Worm (Caenorhabditis elegans): Measurements from ENCODE around the gene lact-8.
A peak's percentile ranks its signal among the peaks of the same experiment; 100 is the strongest.

lact-8 gene

ce11 chrV:11094698-11095097 lies 1.3 kb upstream of the lact-8 start:
- TF ChIP-seq dpff-1 (tag; optimal IDR thresholded peaks at IDR 0.05), result no peak
- TF ChIP-seq somi-1 (GFP tag; optimal IDR thresholded peaks at IDR 0.05), result peak; percentile 43
- peak; percentile 78 for TF ChIP-seq ztf-26 (tag; optimal IDR thresholded peaks at IDR 0.05)
- TF ChIP-seq lin-40 (tag; optimal IDR thresholded peaks at IDR 0.05), result peak; percentile 51

ce11 chrV:11087519-11087998 lies 5.8 kb downstream of the lact-8 start, which contains the start of gene Y42A5A.1:
TSS of gene Y42A5A.1 (plus strand) at chrV:11087948.
- no peak for TF ChIP-seq F39B2.1 (GFP tag; IDR thresholded peaks at IDR 0.05)
- peak; percentile 13 for TF ChIP-seq die-1 (tag; optimal IDR thresholded peaks at IDR 0.05)

ce11 chrV:11087119-11087518 lies 6.3 kb downstream of the lact-8 start:
- TF ChIP-seq sdz-38 (tag; optimal IDR thresholded peaks at IDR 0.05) (no peak), cebp-2 (GFP tag; IDR thresholded peaks at IDR 0.05) (no peak), madf-8 (GFP tag; conservative IDR thresholded peaks at IDR 0.05) (no peak), zfh-2 (GFP tag; conservative IDR thresholded peaks at IDR 0.05) (no peak), xnd-1 (tag; optimal IDR thresholded peaks at IDR 0.05) (no peak), B0261.1 (tag; optimal IDR thresholded peaks at IDR 0.05) (no peak), lin-40 (tag; optimal IDR thresholded peaks at IDR 0.05) (peak; percentile 40), nhr-80 (tag; optimal IDR thresholded peaks at IDR 0.05) (peak; percentile 6), let-607 (tag; optimal IDR thresholded peaks at IDR 0.05) (no peak), Y53F4B.3 (GFP tag; IDR thresholded peaks at IDR 0.05) (no peak), attf-3 (GFP tag; conservative IDR thresholded peaks at IDR 0.05) (no peak), egl-18 (GFP tag; IDR thresholded peaks at IDR 0.05) (no peak)

ce11 chrV:11083691-11084090 lies 9.7 kb downstream of the lact-8 start:
- peak; percentile 45; the same call in 1 of the 2 replicates for TF ChIP-seq hmg-1.2 (GFP tag; IDR thresholded peaks at IDR 0.05)
- TF ChIP-seq die-1 (tag; optimal IDR thresholded peaks at IDR 0.05), result no peak

- TF ChIP-seq F33H1.4 (GFP tag; IDR thresholded peaks at IDR 0.05), result peak; percentile 57; the same call in 1 of the 2 replicates
- no peak for TF ChIP-seq zim-3 (tag; optimal IDR thresholded peaks at IDR 0.05)
- peak; percentile 77 for TF ChIP-seq lsl-1 (GFP tag; optimal IDR thresholded peaks at IDR 0.05)
- TF ChIP-seq madf-6 (GFP tag; IDR thresholded peaks at IDR 0.05), result peak; percentile 34; the same call in 1 of the 2 replicates
Observed at ce11 chrV:11082964-11083363, 10.4 kb downstream of the lact-8 start.

ce11 chrV:11082475-11082874 lies 10.9 kb downstream of the lact-8 start:
- no peak for TF ChIP-seq mes-4 (tag; optimal IDR thresholded peaks at IDR 0.05)
- TF ChIP-seq F52B5.7 (tag; optimal IDR thresholded peaks at IDR 0.05), result peak; percentile 46
- no peak for TF ChIP-seq lag-1 (GFP tag; IDR thresholded peaks at IDR 0.05)
- TF ChIP-seq K12H6.12 (tag; optimal IDR thresholded peaks at IDR 0.05), result peak; percentile 15
- peak; percentile 40; the same call in 1 of the 2 replicates for TF ChIP-seq nfyb-1 (GFP tag; IDR thresholded peaks at IDR 0.05)
- no peak for TF ChIP-seq egrh-3 (GFP tag; IDR thresholded peaks at IDR 0.05)
- TF ChIP-seq Y95B8A.8 (GFP tag; IDR thresholded peaks at IDR 0.05), result 0 out of 2 replicates have a peak, but pooled peaks have one; percentile 9
- no peak for TF ChIP-seq B0019.2 (GFP tag; conservative IDR thresholded peaks at IDR 0.05)
- 0 out of 2 replicates have a peak, but pooled peaks have one; percentile 44 for TF ChIP-seq C06A6.2 (GFP tag; conservative IDR thresholded peaks at IDR 0.05)
- no peak for TF ChIP-seq atf-7 (tag; optimal IDR thresholded peaks at IDR 0.05)
- peak; percentile 42 for TF ChIP-seq somi-1 (GFP tag; optimal IDR thresholded peaks at IDR 0.05)
- 0 out of 2 replicates have a peak, but pooled peaks have one; percentile 15 for TF ChIP-seq K11D2.4 (GFP tag; IDR thresholded peaks at IDR 0.05)
- TF ChIP-seq lin-40 (tag; optimal IDR thresholded peaks at IDR 0.05), result peak; percentile 6
- TF ChIP-seq ceh-58 (GFP tag; IDR thresholded peaks at IDR 0.05), result no peak
